Worm (Caenorhabditis elegans) whole organism, L1 larva: ENCODE results near the gene T04H1.12.

ENCODE experiments used
- aha-1 ChIP-seq: fragments of 150-350 bp; optimal IDR thresholded peaks from 2 replicates; lab custom pipeline; 2014; ENCODE audit warnings: missing biosample characterization, missing genetic modification characterization
- alr-1 ChIP-seq: fragments of 200-800 bp; sonication (Bioruptor generic); optimal IDR thresholded peaks from 2 replicates; lab custom pipeline; 2018; ENCODE audit warnings: borderline replicate concordance, mild to moderate bottlenecking, missing genetic modification characterization, missing compliant biosample characterization
- ama-1 ChIP-seq: fragments of 150-350 bp; optimal IDR thresholded peaks from 2 replicates; lab custom pipeline; 2014
- ceh-8 ChIP-seq: fragments of 200-800 bp; sonication (Bioruptor generic); optimal IDR thresholded peaks from 2 replicates; lab custom pipeline; 2018; ENCODE audit warnings: mild to moderate bottlenecking, missing genetic modification characterization, moderate library complexity, missing compliant biosample characterization
- ceh-82 ChIP-seq, 3 experiments: fragments of 150-350 bp in 1 of 3; sonication (generic microtip) in 2 of 3; optimal IDR thresholded peaks; 2 replicates each; lab custom pipeline; 2014 to 2017; ENCODE audit warnings: missing biosample characterization in 3 of 3, missing genetic modification characterization in 3 of 3
- ceh-90 ChIP-seq: sonication (generic microtip); optimal IDR thresholded peaks from 2 replicates; lab custom pipeline; 2016; ENCODE audit warnings: missing genetic modification characterization, missing compliant biosample characterization
- ces-1 ChIP-seq: fragments of 150-350 bp; optimal IDR thresholded peaks from 2 replicates; lab custom pipeline; 2014; ENCODE audit warnings: missing biosample characterization, missing genetic modification reagents, missing genetic modification characterization
- dsc-1 ChIP-seq: sonication (generic microtip); optimal IDR thresholded peaks from 2 replicates; lab custom pipeline; 2016; ENCODE audit warnings: mild to moderate bottlenecking, missing genetic modification characterization, missing compliant biosample characterization
- efl-1 ChIP-seq, 4 experiments: fragments of 150-350 bp; optimal IDR thresholded peaks in 3 of 4; peaks in 1 of 4; 1 replicate in 1 of 4; 2 replicates in 3 of 4; lab custom pipeline; 2014; ENCODE audit warnings: missing biosample characterization in 2 of 4, missing genetic modification characterization in 2 of 4, missing genetic modification reagents in 2 of 4
- efl-3 ChIP-seq: fragments of 200-800 bp; sonication (Bioruptor generic); optimal IDR thresholded peaks from 2 replicates; lab custom pipeline; 2018; ENCODE audit warnings: mild to moderate bottlenecking, missing genetic modification characterization, missing compliant biosample characterization
- ets-5 ChIP-seq: fragments of 200-800 bp; sonication (Bioruptor generic); IDR thresholded peaks from 2 replicates; pipeline ENCODE4 v1.3.6; 2022; ENCODE audit warnings: missing genetic modification characterization, missing compliant biosample characterization
- fkh-4 ChIP-seq: sonication (generic microtip); optimal IDR thresholded peaks from 2 replicates; lab custom pipeline; 2016; ENCODE audit warnings: missing compliant biosample characterization, missing genetic modification characterization, borderline replicate concordance
- fos-1 ChIP-seq: fragments of 150-350 bp; optimal IDR thresholded peaks from 2 replicates; lab custom pipeline; 2014; ENCODE audit warnings: missing biosample characterization, missing genetic modification characterization
- grh-1 ChIP-seq: fragments of 200-800 bp; sonication (Bioruptor generic); IDR thresholded peaks from 2 replicates; pipeline ENCODE4 v1.3.6; 2022; ENCODE audit warnings: missing genetic modification reagents, missing genetic modification characterization, missing compliant biosample characterization
- irx-1 ChIP-seq: sonication (generic microtip); optimal IDR thresholded peaks from 2 replicates; lab custom pipeline; 2016; ENCODE audit warnings: missing genetic modification characterization, missing compliant biosample characterization
- lin-14 ChIP-seq: fragments of 200-800 bp; sonication (Bioruptor generic); optimal IDR thresholded peaks from 2 replicates; lab custom pipeline; 2018; ENCODE audit warnings: mild to moderate bottlenecking, missing genetic modification characterization, moderate library complexity, missing compliant biosample characterization
- lin-39 ChIP-seq: fragments of 150-350 bp; optimal IDR thresholded peaks from 2 replicates; lab custom pipeline; 2014; ENCODE audit warnings: missing biosample characterization, missing genetic modification reagents, missing genetic modification characterization
- lir-3 ChIP-seq: sonication (generic microtip); optimal IDR thresholded peaks from 2 replicates; lab custom pipeline; 2016; ENCODE audit warnings: mild to moderate bottlenecking, missing genetic modification characterization, moderate library complexity, missing compliant biosample characterization; ENCODE audit not compliant: poor library complexity
- lsy-2 ChIP-seq, 2 experiments: fragments of 150-350 bp; optimal IDR thresholded peaks; 2 replicates each; lab custom pipeline; 2014; ENCODE audit warnings: missing biosample characterization in 2 of 2, missing genetic modification characterization in 2 of 2
- mab-9 ChIP-seq: fragments of 200-800 bp; sonication (Bioruptor generic); IDR thresholded peaks from 2 replicates; pipeline ENCODE4 v1.3.6; 2022; ENCODE audit warnings: missing genetic modification reagents, missing genetic modification characterization, missing compliant biosample characterization
- mdl-1 ChIP-seq, 2 experiments: fragments of 150-350 bp; optimal IDR thresholded peaks; 2 replicates each; lab custom pipeline; 2014 to 2017; ENCODE audit warnings: missing biosample characterization in 2 of 2, missing genetic modification characterization in 2 of 2, inconsistent platforms in 1 of 2
- mef-2 ChIP-seq: fragments of 150-350 bp; optimal IDR thresholded peaks from 2 replicates; lab custom pipeline; 2014; ENCODE audit warnings: missing biosample characterization, missing genetic modification characterization
- nhr-11 ChIP-seq: fragments of 150-350 bp; optimal IDR thresholded peaks from 2 replicates; lab custom pipeline; 2014; ENCODE audit warnings: missing biosample characterization, missing genetic modification characterization
- nhr-12 ChIP-seq: sonication (generic microtip); optimal IDR thresholded peaks from 2 replicates; lab custom pipeline; 2017; ENCODE audit warnings: missing biosample characterization, missing genetic modification characterization
- nhr-19 ChIP-seq: fragments of 200-800 bp; sonication (Bioruptor generic); conservative IDR thresholded peaks from 2 replicates; pipeline ENCODE4 v1.3.6; 2022; ENCODE audit warnings: missing genetic modification characterization, missing compliant biosample characterization
- nhr-71 ChIP-seq: sonication (generic microtip); optimal IDR thresholded peaks from 2 replicates; lab custom pipeline; 2016; ENCODE audit warnings: mild to moderate bottlenecking, missing genetic modification characterization, moderate library complexity, missing compliant biosample characterization
- nhr-76 ChIP-seq: sonication (generic microtip); optimal IDR thresholded peaks from 2 replicates; lab custom pipeline; 2017; ENCODE audit warnings: missing biosample characterization, missing genetic modification characterization
- nhr-77 ChIP-seq: fragments of 150-350 bp; optimal IDR thresholded peaks from 2 replicates; lab custom pipeline; 2014; ENCODE audit warnings: missing biosample characterization, missing genetic modification characterization
- nhr-84 ChIP-seq: sonication (generic microtip); optimal IDR thresholded peaks from 2 replicates; lab custom pipeline; 2017; ENCODE audit warnings: missing biosample characterization, missing genetic modification characterization
- pag-3 ChIP-seq: sonication (generic microtip); optimal IDR thresholded peaks from 2 replicates; lab custom pipeline; 2017; ENCODE audit warnings: missing genetic modification characterization, mild to moderate bottlenecking, missing compliant biosample characterization, antibody characterized with exemption, borderline replicate concordance; ENCODE audit not compliant: insufficient read depth
- pax-3 ChIP-seq: fragments of 200-800 bp; sonication (Bioruptor generic); optimal IDR thresholded peaks from 2 replicates; lab custom pipeline; 2018; ENCODE audit warnings: mild to moderate bottlenecking, missing genetic modification characterization, moderate library complexity, missing compliant biosample characterization
- pqm-1 ChIP-seq: sonication (generic microtip); optimal IDR thresholded peaks from 3 replicates; lab custom pipeline; 2017; ENCODE audit warnings: missing biosample characterization, missing genetic modification characterization
- rnt-1 ChIP-seq: sonication (generic microtip); optimal IDR thresholded peaks from 2 replicates; lab custom pipeline; 2016; ENCODE audit warnings: mild to moderate bottlenecking, missing genetic modification characterization, moderate library complexity, missing compliant biosample characterization
- skn-1 ChIP-seq: fragments of 150-350 bp; optimal IDR thresholded peaks from 2 replicates; lab custom pipeline; 2014; ENCODE audit warnings: missing biosample characterization, missing genetic modification characterization
- snu-23 ChIP-seq: sonication (generic microtip); optimal IDR thresholded peaks from 2 replicates; lab custom pipeline; 2016; ENCODE audit warnings: missing genetic modification characterization, missing compliant biosample characterization
- sox-4 ChIP-seq: sonication (generic microtip); optimal IDR thresholded peaks from 2 replicates; lab custom pipeline; 2016; ENCODE audit warnings: missing genetic modification characterization, missing compliant biosample characterization
- unc-30 ChIP-seq: sonication (generic microtip); optimal IDR thresholded peaks from 2 replicates; lab custom pipeline; 2017; ENCODE audit warnings: missing biosample characterization, missing genetic modification characterization
- xbp-1 ChIP-seq: sonication (generic microtip); optimal IDR thresholded peaks from 2 replicates; lab custom pipeline; 2016; ENCODE audit warnings: missing genetic modification characterization, missing compliant biosample characterization
- zag-1 ChIP-seq: fragments of 150-350 bp; optimal IDR thresholded peaks from 2 replicates; lab custom pipeline; 2014; ENCODE audit warnings: missing biosample characterization, missing genetic modification characterization

The T04H1.12 gene

DNA sequence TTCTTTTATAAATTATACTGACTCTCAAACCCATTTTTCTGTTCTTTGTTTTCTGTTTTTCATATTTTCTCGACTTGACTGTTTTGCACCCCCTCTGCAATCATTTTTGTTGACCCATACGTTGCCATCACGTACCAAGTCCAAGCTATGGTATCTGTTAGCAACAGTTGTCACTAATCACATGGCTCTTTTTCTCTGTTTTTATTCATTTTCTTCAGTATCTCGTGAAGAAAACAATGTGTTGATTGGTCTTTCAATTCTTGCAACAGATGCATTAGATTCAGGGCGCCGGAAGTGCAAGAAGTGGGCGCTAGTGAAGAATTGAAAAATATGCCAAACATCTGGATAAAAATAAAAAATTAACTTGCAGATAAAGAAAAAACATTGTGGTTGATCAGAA lies 19.9 kb upstream of the T04H1.12 start:
- TF ChIP-seq alr-1 (tag; lab: Kevin White, UChicago) (no peak), nhr-12 (tag; lab: Kevin White, UChicago) (no peak), pag-3 (tag; lab: Kevin White, UChicago) (peak; percentile 66), pqm-1 (tag; lab: Kevin White, UChicago) (no peak), fkh-4 (tag; lab: Kevin White, UChicago) (no peak), xbp-1 (no peak), nhr-11 (tag; lab: Kevin White, UChicago) (no peak), skn-1 (tag; lab: Kevin White, UChicago) (no peak), mab-9 (GFP tag; lab: Robert Waterston, UW) (no peak), lin-39 (tag; lab: Kevin White, UChicago) (peak; percentile 85), efl-3 (GFP tag; lab: Kevin White, UChicago) (no peak), ama-1 (lab: Kevin White, UChicago) (no peak), mdl-1 (tag; optimal IDR thresholded peaks at IDR 0.05; lab: Kevin White, UChicago) (peak in 1 of 2 experiments; percentile 14), efl-1 (optimal IDR thresholded peaks at IDR 0.05; lab: Kevin White, UChicago) (no peak), efl-1 (GFP tag; optimal IDR thresholded peaks at IDR 0.05 in 1 of 2; lab: Kevin White, UChicago) (no peak), lsy-2 (tag; optimal IDR thresholded peaks at IDR 0.05; lab: Kevin White, UChicago) (peak; percentile 32 to 60), mef-2 (tag; lab: Kevin White, UChicago) (no peak), lin-14 (GFP tag; lab: Kevin White, UChicago) (peak; percentile 78), ceh-90 (tag; lab: Kevin White, UChicago) (no peak), nhr-84 (no peak), pax-3 (tag; lab: Kevin White, UChicago) (no peak), nhr-19 (GFP tag; lab: Robert Waterston, UW) (peak; percentile 48), snu-23 (GFP tag; lab: Kevin White, UChicago) (peak; percentile 38), nhr-77 (no peak), dsc-1 (peak; percentile 33), aha-1 (tag; lab: Kevin White, UChicago) (no peak), lir-3 (tag; lab: Kevin White, UChicago) (no peak), nhr-76 (tag; lab: Kevin White, UChicago) (no peak), nhr-71 (tag; lab: Kevin White, UChicago) (peak; percentile 71), rnt-1 (tag; lab: Kevin White, UChicago) (peak; percentile 75), irx-1 (tag; lab: Kevin White, UChicago) (no peak), unc-30 (tag; lab: Kevin White, UChicago) (no peak)

- no peak for TF ChIP-seq fos-1 (tag; lab: Kevin White, UChicago)
- TF ChIP-seq zag-1 (tag; lab: Kevin White, UChicago), result no peak
- TF ChIP-seq ceh-8 (GFP tag; lab: Kevin White, UChicago), result no peak
- TF ChIP-seq grh-1 (GFP tag; lab: Robert Waterston, UW), result no peak
- TF ChIP-seq ets-5 (GFP tag; lab: Robert Waterston, UW), result no peak
- no peak for TF ChIP-seq ces-1 (GFP tag; lab: Kevin White, UChicago)
- TF ChIP-seq snu-23 (GFP tag; lab: Kevin White, UChicago), result no peak
- no peak for TF ChIP-seq ceh-90 (tag; lab: Kevin White, UChicago)
- no peak for TF ChIP-seq sox-4 (tag; lab: Kevin White, UChicago)
- no peak for TF ChIP-seq nhr-71 (tag; lab: Kevin White, UChicago)
- TF ChIP-seq ceh-82 (tag; optimal IDR thresholded peaks at IDR 0.05; lab: Kevin White, UChicago), result no peak
- TF ChIP-seq nhr-19 (GFP tag; lab: Robert Waterston, UW), result no peak
- no peak for TF ChIP-seq alr-1 (tag; lab: Kevin White, UChicago)
- no peak for TF ChIP-seq nhr-11 (tag; lab: Kevin White, UChicago)
Measured at ce11 chrV:12241126-12241525, 14.3 kb upstream of the T04H1.12 start, which contains the start of gene ttr-22. Gene ttr-22 (plus strand): TSS chrV:12241426.
